Fruit fly (Drosophila melanogaster) whole organism, embryonic: ENCODE results near the gene CG11698.

Experiments
- CG15479 ChIP-seq: fragments of 200-800 bp; sonication (Bioruptor generic); optimal IDR thresholded peaks from 3 replicates; lab custom pipeline; 2019; ENCODE audit warnings: missing biosample characterization, mild to moderate bottlenecking, missing genetic modification characterization, moderate library complexity
- CG17829 ChIP-seq: fragments of 200-800 bp; optimal IDR thresholded peaks from 2 replicates; lab custom pipeline; 2019; ENCODE audit warnings: missing biosample characterization, mild to moderate bottlenecking, missing genetic modification characterization, moderate library complexity
- CG18011 ChIP-seq: fragments of 200-800 bp; sonication (Bioruptor generic); optimal IDR thresholded peaks from 2 replicates; lab custom pipeline; 2017; ENCODE audit warnings: missing biosample characterization, missing genetic modification characterization, mild to moderate bottlenecking, moderate library complexity, missing genotype
- CG2120 ChIP-seq: fragments of 200-800 bp; sonication (Bioruptor generic); optimal IDR thresholded peaks from 3 replicates; lab custom pipeline; 2016; ENCODE audit warnings: missing biosample characterization, missing genetic modification characterization
- CG2875 ChIP-seq: fragments of 200-800 bp; sonication (Bioruptor generic); optimal IDR thresholded peaks from 2 replicates; lab custom pipeline; 2017; ENCODE audit warnings: missing biosample characterization, mild to moderate bottlenecking, missing genetic modification characterization, missing genetic modification reagents
- CG30403 ChIP-seq: fragments of 200-800 bp; sonication (Bioruptor generic); optimal IDR thresholded peaks from 3 replicates; lab custom pipeline; 2016; ENCODE audit warnings: missing biosample characterization, missing genetic modification characterization
- CG3065 ChIP-seq: fragments of 200-800 bp; sonication (Bioruptor generic); optimal IDR thresholded peaks from 2 replicates; lab custom pipeline; 2016; ENCODE audit warnings: missing biosample characterization, missing genetic modification characterization
- CG31388 ChIP-seq: fragments of 200-800 bp; sonication (Bioruptor generic); optimal IDR thresholded peaks from 2 replicates; lab custom pipeline; 2016; ENCODE audit warnings: missing biosample characterization, missing genetic modification characterization
- CG33557 ChIP-seq: fragments of 200-800 bp; sonication (Bioruptor generic); optimal IDR thresholded peaks from 2 replicates; lab custom pipeline; 2019; ENCODE audit warnings: missing biosample characterization, mild to moderate bottlenecking, missing genetic modification characterization, moderate library complexity
- CG4282 ChIP-seq: fragments of 200-800 bp; sonication (Bioruptor generic); optimal IDR thresholded peaks from 2 replicates; lab custom pipeline; 2016; ENCODE audit warnings: missing biosample characterization, missing genetic modification characterization
- CG4328 ChIP-seq: fragments of 200-800 bp; sonication (Bioruptor generic); optimal IDR thresholded peaks from 3 replicates; lab custom pipeline; 2017; ENCODE audit warnings: missing biosample characterization, missing genetic modification reagents, missing genetic modification characterization
- CG4707 ChIP-seq: fragments of 200-800 bp; sonication (Bioruptor generic); optimal IDR thresholded peaks from 2 replicates; lab custom pipeline; 2018; ENCODE audit warnings: missing biosample characterization, mild to moderate bottlenecking, missing genetic modification characterization, moderate library complexity
- CG4730 ChIP-seq: fragments of 200-800 bp; sonication (Bioruptor generic); IDR thresholded peaks from 2 replicates; pipeline ENCODE4 v1.3.6; 2022; ENCODE audit warnings: missing biosample characterization, missing genetic modification characterization
- CG6791 ChIP-seq: fragments of 200-800 bp; sonication (Bioruptor generic); IDR thresholded peaks from 3 replicates; pipeline ENCODE4 v1.3.6; 2022; ENCODE audit warnings: missing biosample characterization, missing genetic modification characterization; ENCODE audit not compliant: partially characterized antibody
- CG7357 ChIP-seq: fragments of 200-800 bp; sonication (Bioruptor generic); IDR thresholded peaks from 3 replicates; pipeline ENCODE4 v1.3.6; 2022; ENCODE audit warnings: missing biosample characterization, missing genetic modification characterization
- CG7372 ChIP-seq: fragments of 200-800 bp; sonication (Bioruptor generic); IDR thresholded peaks from 2 replicates; pipeline ENCODE4 v1.3.6; 2022; ENCODE audit warnings: missing biosample characterization, missing genetic modification characterization
- CG7556 ChIP-seq: fragments of 200-800 bp; sonication (Bioruptor generic); optimal IDR thresholded peaks from 2 replicates; lab custom pipeline; 2017; ENCODE audit warnings: missing biosample characterization, mild to moderate bottlenecking, missing genetic modification characterization
- CG8924 ChIP-seq: fragments of 200-800 bp; optimal IDR thresholded peaks from 3 replicates; lab custom pipeline; 2019; ENCODE audit warnings: missing biosample characterization, mild to moderate bottlenecking, missing genetic modification characterization, moderate library complexity
- D19B ChIP-seq: fragments of 200-800 bp; sonication (Bioruptor generic); optimal IDR thresholded peaks from 2 replicates; lab custom pipeline; 2017; ENCODE audit warnings: missing biosample characterization, mild to moderate bottlenecking, missing genetic modification characterization
- Elba2 ChIP-seq: fragments of 200-800 bp; sonication (Bioruptor generic); optimal IDR thresholded peaks from 3 replicates; lab custom pipeline; 2016; ENCODE audit warnings: missing biosample characterization, missing genetic modification characterization
- Nf-YB ChIP-seq: fragments of 200-800 bp; sonication (Bioruptor generic); optimal IDR thresholded peaks from 3 replicates; lab custom pipeline; 2019; ENCODE audit warnings: missing biosample characterization, mild to moderate bottlenecking, missing genetic modification characterization, moderate library complexity
- Sin3A ChIP-seq: fragments of >200 bp; optimal IDR thresholded peaks from 2 replicates; lab custom pipeline; 2018
- Sox102F ChIP-seq: fragments of 200-800 bp; sonication (Bioruptor generic); optimal IDR thresholded peaks from 2 replicates; lab custom pipeline; 2018; ENCODE audit warnings: missing biosample characterization, mild to moderate bottlenecking, missing genetic modification characterization, moderate library complexity
- Trl ChIP-seq, 3 experiments: fragments of >200 bp in 2 of 3; fragments of 200-800 bp in 1 of 3; sonication (Bioruptor generic) in 1 of 3; optimal IDR thresholded peaks; 2 replicates in 1 of 3; 3 replicates in 2 of 3; lab custom pipeline; 2016 to 2017; ENCODE audit warnings: missing biosample characterization in 1 of 3, missing genetic modification characterization in 1 of 3
- YL-1 ChIP-seq: fragments of 200-800 bp; sonication (Bioruptor generic); optimal IDR thresholded peaks from 3 replicates; lab custom pipeline; 2017; ENCODE audit warnings: missing biosample characterization, mild to moderate bottlenecking, missing genetic modification characterization
- bsh ChIP-seq, 2 experiments: fragments of 200-800 bp; sonication (Bioruptor generic); optimal IDR thresholded peaks; 2 replicates each; lab custom pipeline; 2017 to 2018; ENCODE audit warnings: mild to moderate bottlenecking in 2 of 2, missing biosample characterization in 2 of 2, missing genetic modification characterization in 2 of 2, moderate library complexity in 1 of 2
- cad ChIP-seq: fragments of >200 bp; optimal IDR thresholded peaks from 2 replicates; lab custom pipeline; 2017; ENCODE audit warnings: missing biosample characterization, missing genetic modification characterization
- gem ChIP-seq: fragments of 200-800 bp; sonication (Bioruptor generic); optimal IDR thresholded peaks from 2 replicates; lab custom pipeline; 2019; ENCODE audit warnings: missing biosample characterization, mild to moderate bottlenecking, missing genetic modification characterization, moderate library complexity
- hb ChIP-seq: fragments of 200-800 bp; sonication (Bioruptor generic); IDR thresholded peaks from 3 replicates; pipeline ENCODE4 v1.3.6; 2022; ENCODE audit warnings: missing biosample characterization, missing genetic modification characterization; ENCODE audit not compliant: partially characterized antibody
- insv ChIP-seq, 2 experiments: fragments of 200-800 bp; sonication (Bioruptor generic); optimal IDR thresholded peaks; 3 replicates each; lab custom pipeline; 2016 to 2018; ENCODE audit warnings: missing biosample characterization in 2 of 2, missing genetic modification characterization in 2 of 2
- lov ChIP-seq, 2 experiments: fragments of 200-800 bp in 1 of 2; fragments of >200 bp in 1 of 2; sonication (Bioruptor generic) in 1 of 2; IDR thresholded peaks in 1 of 2; optimal IDR thresholded peaks in 1 of 2; 2 replicates in 1 of 2; 3 replicates in 1 of 2; pipeline versions ENCODE4 v1.3.6 to Lab custom; 2017 to 2022; ENCODE audit warnings: missing biosample characterization in 1 of 2, missing genetic modification characterization in 1 of 2
- maf-S ChIP-seq: fragments of 200-800 bp; sonication (Bioruptor generic); optimal IDR thresholded peaks from 2 replicates; lab custom pipeline; 2016; ENCODE audit warnings: missing biosample characterization, missing genetic modification characterization
- onecut ChIP-seq: fragments of 200-800 bp; sonication (Bioruptor generic); IDR thresholded peaks from 2 replicates; pipeline ENCODE4 v1.3.6; 2022; ENCODE audit warnings: missing biosample characterization, missing genetic modification characterization
- otp ChIP-seq: fragments of 200-800 bp; sonication (Bioruptor generic); IDR thresholded peaks from 3 replicates; pipeline ENCODE4, ENCODE4 v1.3.6; 2022; ENCODE audit warnings: missing biosample characterization, missing genetic modification characterization
- p53 ChIP-seq: fragments of 200-800 bp; sonication (Bioruptor generic); optimal IDR thresholded peaks from 2 replicates; lab custom pipeline; 2016; ENCODE audit warnings: missing biosample characterization, missing genetic modification characterization
- pb ChIP-seq: fragments of 200-800 bp; sonication (Bioruptor generic); optimal IDR thresholded peaks from 3 replicates; lab custom pipeline; 2016; ENCODE audit warnings: missing biosample characterization, missing genetic modification characterization
- phol ChIP-seq: fragments of 200-800 bp; sonication (Bioruptor generic); optimal IDR thresholded peaks from 3 replicates; lab custom pipeline; 2018; ENCODE audit warnings: missing biosample characterization, mild to moderate bottlenecking, missing genetic modification characterization, moderate library complexity
- pzg ChIP-seq: fragments of 200-800 bp; sonication (Bioruptor generic); optimal IDR thresholded peaks from 3 replicates; lab custom pipeline; 2018; ENCODE audit warnings: missing biosample characterization, mild to moderate bottlenecking, missing genetic modification characterization, moderate library complexity
- sr ChIP-seq: fragments of 200-800 bp; sonication (Bioruptor generic); IDR thresholded peaks from 3 replicates; pipeline ENCODE4 v1.3.6; 2022; ENCODE audit warnings: missing biosample characterization, missing genetic modification characterization
- stc ChIP-seq: fragments of 200-800 bp; sonication (Bioruptor generic); IDR thresholded peaks from 2 replicates; pipeline ENCODE4 v1.3.6; 2022; ENCODE audit warnings: missing biosample characterization, missing genetic modification characterization
- tio ChIP-seq: fragments of 200-800 bp; sonication (Bioruptor generic); optimal IDR thresholded peaks from 2 replicates; lab custom pipeline; 2017; ENCODE audit warnings: missing biosample characterization, missing genetic modification characterization, inconsistent platforms
- tll ChIP-seq, 2 experiments: fragments of 200-800 bp in 1 of 2; fragments of >200 bp in 1 of 2; sonication (Bioruptor generic) in 1 of 2; optimal IDR thresholded peaks; 2 replicates each; lab custom pipeline; 2017 to 2019; ENCODE audit warnings: missing biosample characterization in 2 of 2, missing genetic modification characterization in 2 of 2, mild to moderate bottlenecking in 1 of 2, moderate library complexity in 1 of 2
- usp ChIP-seq: fragments of >200 bp; optimal IDR thresholded peaks from 2 replicates; lab custom pipeline; 2017; ENCODE audit warnings: missing biosample characterization, missing genetic modification characterization
- zen ChIP-seq: fragments of 200-800 bp; sonication (Bioruptor generic); optimal IDR thresholded peaks from 3 replicates; lab custom pipeline; 2018; ENCODE audit warnings: missing biosample characterization, mild to moderate bottlenecking, missing genetic modification characterization, moderate library complexity

CG11698 gene

dm6 chr3R:8333768-8334470 lies 21.9 kb downstream of the CG11698 start, which contains the start of gene Poxm (continued):
- TF ChIP-seq CG4282 (GFP tag; lab: Kevin White, UChicago) = no peak
- peak; percentile 82 for TF ChIP-seq CG4730 (GFP tag; lab: Robert Waterston, UW)

dm6 chr3R:8334471-8334783 lies 22.4 kb downstream of the CG11698 start:
- TF ChIP-seq pb (no peak), onecut (GFP tag; lab: Robert Waterston, UW) (no peak), CG33557 (GFP tag; lab: Kevin White, UChicago) (no peak), CG2120 (GFP tag; lab: Kevin White, UChicago) (no peak), gem (tag; lab: Kevin White, UChicago) (no peak), CG2875 (GFP tag; lab: Kevin White, UChicago) (no peak), CG30403 (GFP tag; lab: Kevin White, UChicago) (peak; percentile 19), CG31388 (GFP tag; lab: Kevin White, UChicago) (no peak), stc (GFP tag; lab: Robert Waterston, UW) (no peak), sr (GFP tag; lab: Robert Waterston, UW) (peak; percentile 78; the same call in 2 of the 3 replicates), Trl (optimal IDR thresholded peaks at IDR 0.05; lab: Kevin White, UChicago) (peak in 1 of 2 experiments; percentile 54), Trl (GFP tag; optimal IDR thresholded peaks at IDR 0.05; lab: Kevin White, UChicago) (no peak), pzg (GFP tag; lab: Kevin White, UChicago) (no peak), Sin3A (lab: Kevin White, UChicago) (no peak), Nf-YB (peak; percentile 91), CG17829 (tag; lab: Kevin White, UChicago) (no peak), CG18011 (GFP tag; lab: Kevin White, UChicago) (no peak), YL-1 (GFP tag; lab: Kevin White, UChicago) (no peak), CG7556 (GFP tag; lab: Kevin White, UChicago) (peak; percentile 31), CG6791 (peak; percentile 19; the same call in 1 of the 3 replicates), CG4328 (GFP tag; lab: Kevin White, UChicago) (no peak), CG7357 (GFP tag; lab: Robert Waterston, UW) (0 out of 3 replicates have a peak, but pooled peaks have one; percentile 4), D19B (GFP tag; lab: Kevin White, UChicago) (no peak), phol (tag; lab: Kevin White, UChicago) (no peak)

dm6 chr3R:8334982-8335381 lies 23.0 kb downstream of the CG11698 start:
- no peak for TF ChIP-seq CG7556 (GFP tag; lab: Kevin White, UChicago)
- no peak for TF ChIP-seq Sox102F (GFP tag; lab: Kevin White, UChicago)
- peak; percentile 44 for TF ChIP-seq zen (tag; lab: Kevin White, UChicago)
- TF ChIP-seq CG15479 (GFP tag; lab: Kevin White, UChicago) = peak; percentile 41
- TF ChIP-seq Elba2 (GFP tag; lab: Kevin White, UChicago) = peak; percentile 93
- TF ChIP-seq tll (GFP tag; optimal IDR thresholded peaks at IDR 0.05; lab: Kevin White, UChicago) = peak in 1 of 2 experiments; percentile 27
- 0 out of 2 replicates have a peak, but pooled peaks have one; percentile 3 for TF ChIP-seq CG7372
- TF ChIP-seq insv (GFP tag; optimal IDR thresholded peaks at IDR 0.05; lab: Kevin White, UChicago) = peak in 1 of 2 experiments; percentile 8
- TF ChIP-seq maf-S (GFP tag; lab: Kevin White, UChicago) = no peak

- no peak for TF ChIP-seq cad (GFP tag; lab: Kevin White, UChicago)
- TF ChIP-seq lov (optimal IDR thresholded peaks at IDR 0.05; lab: Kevin White, UChicago) = no peak
- TF ChIP-seq lov (GFP tag; IDR thresholded peaks at IDR 0.05; lab: Robert Waterston, UW) = no peak
- TF ChIP-seq bsh (GFP tag; optimal IDR thresholded peaks at IDR 0.05; lab: Kevin White, UChicago) = peak in 1 of 2 experiments; percentile 1
- no peak for TF ChIP-seq CG3065 (GFP tag; lab: Kevin White, UChicago)
- TF ChIP-seq hb = no peak
- TF ChIP-seq CG4707 (GFP tag; lab: Kevin White, UChicago) = no peak
- no peak for TF ChIP-seq p53
- no peak for TF ChIP-seq usp (GFP tag; lab: Kevin White, UChicago)
- peak; percentile 23 for TF ChIP-seq CG8924 (tag; lab: Kevin White, UChicago)
- TF ChIP-seq otp (GFP tag; lab: Robert Waterston, UW) = no peak
- TF ChIP-seq tio (GFP tag; lab: Kevin White, UChicago) = no peak
Measured at dm6 chr3R:8336012-8336567, 24.1 kb downstream of the CG11698 start.
